Worm (Caenorhabditis elegans) whole organism, young adult: Measurements from ENCODE around the gene M02H5.8.

ENCODE experiments used
- F37B4.10 ChIP-seq: fragments of 200-800 bp; sonication (Bioruptor generic); IDR thresholded peaks from 2 replicates; pipeline ENCODE4 v1.3.6; 2022; ENCODE audit warnings: missing genetic modification characterization, missing compliant biosample characterization
- lin-35 ChIP-seq, 3 experiments: fragments of 150-350 bp in 2 of 3; sonication (generic microtip) in 1 of 3; optimal IDR thresholded peaks; 2 replicates each; lab custom pipeline; 2014 to 2018; ENCODE audit warnings: missing biosample characterization in 3 of 3, missing genetic modification characterization in 3 of 3, missing genetic modification reagents in 3 of 3
- xnd-1 ChIP-seq: sonication (generic microtip); optimal IDR thresholded peaks from 2 replicates; lab custom pipeline; 2016; ENCODE audit warnings: missing genotype, missing genetic modification reagents, missing genetic modification characterization, missing compliant biosample characterization

- TF ChIP-seq lin-35 (GFP tag; optimal IDR thresholded peaks at IDR 0.05; lab: Kevin White, UChicago) (no peak), xnd-1 (tag; lab: Kevin White, UChicago) (no peak), F37B4.10 (no peak)
These were observed 45.5 kb upstream of the M02H5.8 start, which contains the start of gene nhr-252 for ce11 chrV:404210-404669.
